Worm (Caenorhabditis elegans) whole organism, L4/young adult: ENCODE data around the gene T06E6.10.

ENCODE experiments used
- W03F9.2 ChIP-seq: fragments of 150-350 bp; optimal IDR thresholded peaks from 2 replicates; lab custom pipeline; 2014; ENCODE audit warnings: missing biosample characterization, missing genetic modification characterization
- dao-5 ChIP-seq: sonication (generic microtip); optimal IDR thresholded peaks from 2 replicates; lab custom pipeline; 2016; ENCODE audit warnings: missing genotype, missing genetic modification characterization, moderate library complexity, missing compliant biosample characterization
- him-1 ChIP-seq: sonication (generic microtip); optimal IDR thresholded peaks from 2 replicates; lab custom pipeline; 2016; ENCODE audit warnings: missing genotype, missing genetic modification reagents, missing genetic modification characterization, missing compliant biosample characterization

DNA sequence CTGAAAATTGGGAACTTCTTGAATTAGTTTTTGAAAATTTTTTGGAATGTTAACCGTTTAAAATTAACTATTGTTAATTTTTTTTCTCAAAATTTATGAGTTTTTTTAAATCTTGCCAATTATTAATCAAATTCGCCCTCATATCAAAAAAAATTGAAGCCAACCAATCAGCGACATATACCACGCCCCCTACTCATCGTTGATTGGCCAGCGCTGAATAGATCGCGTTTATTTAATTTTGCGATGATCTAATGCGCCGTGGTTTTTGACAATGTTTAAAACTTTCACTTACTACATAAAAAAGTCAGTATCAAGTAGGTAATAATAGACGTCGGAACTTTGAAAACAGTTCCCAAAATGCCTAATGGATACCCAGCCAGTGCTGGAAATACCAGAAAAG, 24.5 kb downstream of the T06E6.10 start:
- TF ChIP-seq W03F9.2 (tag; lab: Kevin White, UChicago): no peak
- TF ChIP-seq dao-5: no peak
- TF ChIP-seq him-1 (tag; lab: Kevin White, UChicago): no peak
